Fruit fly (Drosophila melanogaster): ENCODE results near the gene MTPAP.
A peak's percentile ranks its signal among the peaks of the same experiment; 100 is the strongest.

MTPAP gene

DNA sequence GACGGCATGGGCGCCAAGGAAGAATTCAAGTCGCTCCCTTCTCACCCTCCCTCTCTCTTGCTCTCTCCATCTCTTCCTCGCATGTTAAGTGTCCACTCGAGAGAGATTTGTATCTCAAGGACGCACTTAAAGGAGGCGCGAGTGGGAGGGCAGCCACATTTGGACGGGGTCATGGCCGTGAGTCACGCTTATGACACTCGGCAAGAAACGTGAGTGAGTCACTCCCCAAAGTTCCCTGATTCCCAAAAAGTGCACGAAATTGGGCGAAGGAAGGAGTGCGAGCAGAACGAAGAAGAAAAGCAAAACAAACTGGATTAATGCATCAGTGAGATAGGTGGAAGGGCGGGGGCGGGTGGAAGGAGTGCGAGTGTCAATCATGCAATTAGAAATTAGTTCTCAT lies 28.1 kb downstream of the MTPAP start:
- TF ChIP-seq CG7045 (GFP tag; optimal IDR thresholded peaks at IDR 0.05) = no peak
- TF ChIP-seq CG14711 (tag; optimal IDR thresholded peaks at IDR 0.05) = no peak
- no peak for TF ChIP-seq CG33017 (tag; optimal IDR thresholded peaks at IDR 0.05)
- no peak for TF ChIP-seq ovo (GFP tag; optimal IDR thresholded peaks at IDR 0.05)
- TF ChIP-seq Clk (GFP tag; optimal IDR thresholded peaks at IDR 0.05) = no peak
- no peak for TF ChIP-seq CG1620 (GFP tag; optimal IDR thresholded peaks at IDR 0.05)
- no peak for TF ChIP-seq Mnt (GFP tag; optimal IDR thresholded peaks at IDR 0.05)
- TF ChIP-seq cnc (optimal IDR thresholded peaks at IDR 0.05) = no peak
- TF ChIP-seq cic (GFP tag; optimal IDR thresholded peaks at IDR 0.05) = no peak
- no peak for TF ChIP-seq bab1 (GFP tag; optimal IDR thresholded peaks at IDR 0.05)
- TF ChIP-seq CG7101 (tag; optimal IDR thresholded peaks at IDR 0.05) = no peak
- no peak for TF ChIP-seq Hr96 (GFP tag; optimal IDR thresholded peaks at IDR 0.05)
- no peak for TF ChIP-seq kay (GFP tag; ENCODE audit: borderline replicate concordance)
- TF ChIP-seq Crg-1 (GFP tag; optimal IDR thresholded peaks at IDR 0.05) = no peak

DNA sequence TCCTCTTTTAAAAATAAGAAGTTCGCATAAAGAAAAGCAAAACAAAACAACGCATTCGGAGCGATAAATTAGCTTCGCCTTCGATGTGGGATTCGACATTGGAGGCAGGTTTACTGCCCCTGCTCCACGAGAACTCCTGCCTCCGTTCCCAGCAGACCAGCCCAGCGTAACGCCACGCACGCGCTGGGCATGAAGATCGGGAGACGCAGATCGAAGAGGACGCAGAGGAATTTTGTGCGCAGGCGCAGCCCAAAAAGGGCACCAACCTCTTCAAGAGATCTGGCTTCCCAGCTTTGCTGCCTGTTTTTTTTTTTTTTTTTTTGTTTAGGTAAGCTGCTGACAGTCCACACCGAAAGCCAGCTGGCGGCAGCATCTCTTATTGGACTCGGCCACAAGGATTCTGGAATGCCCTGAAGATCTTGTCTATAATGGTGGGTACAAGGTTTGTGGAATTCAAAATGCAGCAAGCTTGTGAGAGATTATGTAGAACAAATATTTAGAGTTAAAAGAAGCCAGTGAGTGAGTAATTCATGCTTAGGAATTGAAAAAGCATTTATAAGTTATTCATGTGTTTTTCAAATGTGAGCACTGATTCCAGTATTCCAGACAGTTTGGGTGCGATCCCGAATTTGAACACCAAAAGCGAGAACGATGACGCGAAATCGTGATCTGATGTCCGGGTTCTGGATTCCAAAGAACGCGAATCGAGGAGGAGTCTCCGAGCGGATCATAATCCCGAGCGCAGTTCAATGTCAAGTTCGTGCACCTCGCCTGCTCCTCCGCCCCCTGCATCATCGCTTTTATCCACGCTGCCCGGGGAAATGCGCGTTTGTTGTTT lies 28.8 kb downstream of the MTPAP start:
- TF ChIP-seq ovo (GFP tag; optimal IDR thresholded peaks at IDR 0.05) (no peak), CG7101 (tag; optimal IDR thresholded peaks at IDR 0.05) (no peak), tj (GFP tag; optimal IDR thresholded peaks at IDR 0.05) (no peak), cnc (optimal IDR thresholded peaks at IDR 0.05) (no peak), Hr96 (GFP tag; optimal IDR thresholded peaks at IDR 0.05) (no peak), Crg-1 (GFP tag; optimal IDR thresholded peaks at IDR 0.05) (no peak), bab1 (GFP tag; optimal IDR thresholded peaks at IDR 0.05) (no peak), pad (GFP tag; optimal IDR thresholded peaks at IDR 0.05) (no peak), CG7045 (GFP tag; optimal IDR thresholded peaks at IDR 0.05) (no peak), kay (GFP tag; ENCODE audit: borderline replicate concordance) (no peak), CG14711 (tag; optimal IDR thresholded peaks at IDR 0.05) (no peak), CG5204 (GFP tag; optimal IDR thresholded peaks at IDR 0.05) (no peak), CG12768 (GFP tag; optimal IDR thresholded peaks at IDR 0.05) (no peak), CG1620 (GFP tag; optimal IDR thresholded peaks at IDR 0.05) (no peak), cic (GFP tag; optimal IDR thresholded peaks at IDR 0.05) (no peak), toe (GFP tag; optimal IDR thresholded peaks at IDR 0.05) (no peak), Clk (GFP tag; optimal IDR thresholded peaks at IDR 0.05) (no peak), Mnt (GFP tag; optimal IDR thresholded peaks at IDR 0.05) (no peak), CG11617 (GFP tag; optimal IDR thresholded peaks at IDR 0.05) (no peak), CG33017 (tag; optimal IDR thresholded peaks at IDR 0.05) (no peak)

DNA sequence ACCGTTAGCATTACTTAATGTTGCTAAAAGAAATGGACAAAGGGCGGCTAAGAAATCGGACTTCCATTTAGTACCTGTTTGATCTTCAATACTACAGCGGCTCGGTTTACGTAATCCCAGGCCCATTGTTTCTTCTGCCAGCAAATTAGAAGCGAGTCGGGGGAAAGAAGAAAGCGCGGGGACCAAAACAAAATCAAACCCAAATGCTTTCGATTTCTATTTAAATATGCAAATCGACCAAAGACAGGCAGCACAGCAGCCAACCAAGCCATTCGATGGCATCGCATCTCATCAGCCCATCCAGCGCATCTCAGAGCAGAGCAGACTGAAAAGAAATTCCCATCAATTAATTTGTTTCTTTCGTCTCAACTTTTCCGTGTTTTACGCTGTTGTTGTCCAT lies 36.6 kb downstream of the MTPAP start:
- TF ChIP-seq Hr96 (GFP tag; optimal IDR thresholded peaks at IDR 0.05) = no peak
- no peak for TF ChIP-seq cnc (optimal IDR thresholded peaks at IDR 0.05)
- no peak for TF ChIP-seq Crg-1 (GFP tag; optimal IDR thresholded peaks at IDR 0.05)

DNA sequence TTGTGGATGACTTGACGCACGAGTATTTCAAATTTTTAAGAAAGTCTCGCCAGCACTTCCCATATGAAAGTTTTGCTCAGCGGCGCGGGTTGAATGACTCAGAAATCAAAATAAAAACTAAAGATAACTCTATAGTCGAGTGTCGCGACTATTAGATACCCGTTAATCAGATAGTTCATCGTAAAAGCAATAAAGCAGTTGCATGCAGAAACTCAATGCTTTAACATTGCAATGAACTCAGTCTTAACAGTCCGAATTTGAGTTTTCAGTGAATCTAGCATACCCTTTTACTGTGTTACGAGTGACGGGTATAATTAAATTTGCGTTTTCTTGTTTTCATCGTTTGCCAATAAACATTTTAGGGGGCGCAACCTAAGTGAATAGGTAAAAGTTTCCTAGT lies 37.9 kb downstream of the MTPAP start:
- TF ChIP-seq CG5204 (GFP tag; optimal IDR thresholded peaks at IDR 0.05) (no peak), kay (GFP tag; ENCODE audit: borderline replicate concordance) (no peak), Hr96 (GFP tag; optimal IDR thresholded peaks at IDR 0.05) (no peak), pad (GFP tag; optimal IDR thresholded peaks at IDR 0.05) (no peak), CG33017 (tag; optimal IDR thresholded peaks at IDR 0.05) (no peak), tj (GFP tag; optimal IDR thresholded peaks at IDR 0.05) (no peak)

DNA sequence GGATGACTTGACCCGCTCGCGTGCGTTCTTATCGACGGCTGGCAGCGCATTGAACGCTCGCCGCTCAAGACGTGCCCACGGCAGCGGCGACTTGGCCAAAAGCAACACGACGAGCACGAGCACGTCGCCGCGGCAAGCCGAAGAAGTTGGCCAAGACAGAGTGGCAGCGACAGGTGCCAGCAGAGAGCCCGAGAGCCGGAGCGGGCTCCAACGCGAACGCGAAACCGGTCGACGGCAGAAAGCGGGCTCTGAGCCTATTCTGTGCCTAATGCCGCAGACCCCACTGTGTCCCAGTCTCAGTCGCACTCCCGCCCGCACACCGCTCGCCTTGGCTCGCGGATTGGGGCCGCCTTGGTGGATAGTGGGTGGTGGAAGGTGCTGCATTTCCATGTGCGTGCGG lies 40.7 kb downstream of the MTPAP start:
- TF ChIP-seq bab1 (GFP tag; optimal IDR thresholded peaks at IDR 0.05) (peak; percentile 29), pad (GFP tag; optimal IDR thresholded peaks at IDR 0.05) (no peak)

DNA sequence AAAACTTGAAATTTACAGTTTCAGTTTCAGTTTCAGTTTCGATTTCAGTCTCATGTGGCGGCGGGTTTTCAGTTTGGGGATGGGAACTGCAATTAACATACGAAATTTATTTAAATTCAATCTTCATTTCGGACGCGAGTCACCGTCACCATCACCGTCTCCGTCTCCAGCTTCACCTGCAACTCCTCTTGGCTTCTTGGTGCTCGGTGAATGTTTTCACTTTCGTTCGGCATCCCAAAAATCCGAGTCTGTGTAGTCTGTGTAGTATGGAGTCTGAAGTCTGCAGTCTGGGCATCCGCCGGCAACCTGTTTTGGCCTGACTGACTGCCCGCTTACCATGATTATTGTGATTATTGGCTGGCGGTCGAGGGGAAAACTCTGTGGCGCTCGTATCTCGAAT lies 45.2 kb downstream of the MTPAP start:
- TF ChIP-seq Mnt (GFP tag; optimal IDR thresholded peaks at IDR 0.05) (no peak), bab1 (GFP tag; optimal IDR thresholded peaks at IDR 0.05) (no peak), CG33017 (tag; optimal IDR thresholded peaks at IDR 0.05) (no peak), CG7101 (tag; optimal IDR thresholded peaks at IDR 0.05) (no peak), toe (GFP tag; optimal IDR thresholded peaks at IDR 0.05) (no peak), CG11617 (GFP tag; optimal IDR thresholded peaks at IDR 0.05) (no peak), CG1620 (GFP tag; optimal IDR thresholded peaks at IDR 0.05) (no peak), cic (GFP tag; optimal IDR thresholded peaks at IDR 0.05) (no peak), kay (GFP tag; ENCODE audit: borderline replicate concordance) (no peak), tj (GFP tag; optimal IDR thresholded peaks at IDR 0.05) (no peak), CG7045 (GFP tag; optimal IDR thresholded peaks at IDR 0.05) (no peak), ovo (GFP tag; optimal IDR thresholded peaks at IDR 0.05) (no peak), Clk (GFP tag; optimal IDR thresholded peaks at IDR 0.05) (no peak), CG12768 (GFP tag; optimal IDR thresholded peaks at IDR 0.05) (no peak), CG5204 (GFP tag; optimal IDR thresholded peaks at IDR 0.05) (no peak), Crg-1 (GFP tag; optimal IDR thresholded peaks at IDR 0.05) (no peak), CG14711 (tag; optimal IDR thresholded peaks at IDR 0.05) (no peak)

DNA sequence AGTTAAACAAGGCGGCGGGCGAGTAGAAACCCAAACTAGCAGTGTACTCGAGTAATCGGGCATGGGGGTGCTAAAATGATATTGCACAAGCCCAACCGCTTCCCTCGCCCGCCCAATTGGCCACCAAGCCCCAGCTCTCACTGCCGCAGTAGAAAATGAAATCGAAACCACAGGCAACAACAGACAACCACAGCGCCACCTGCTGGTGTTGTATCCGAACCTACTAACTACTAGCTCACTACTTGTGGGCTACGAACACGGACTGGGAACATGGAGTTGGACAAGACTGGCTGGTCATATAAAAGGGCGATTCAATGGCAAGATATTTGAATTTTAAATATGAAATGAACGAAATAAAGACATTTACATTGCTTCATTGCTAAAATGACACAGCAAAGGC lies 49.2 kb downstream of the MTPAP start:
- TF ChIP-seq bab1 (GFP tag; optimal IDR thresholded peaks at IDR 0.05) (no peak), CG7101 (tag; optimal IDR thresholded peaks at IDR 0.05) (no peak), CG11617 (GFP tag; optimal IDR thresholded peaks at IDR 0.05) (no peak), toe (GFP tag; optimal IDR thresholded peaks at IDR 0.05) (no peak), kay (GFP tag; ENCODE audit: borderline replicate concordance) (no peak), Mnt (GFP tag; optimal IDR thresholded peaks at IDR 0.05) (no peak), CG5204 (GFP tag; optimal IDR thresholded peaks at IDR 0.05) (no peak), CG1620 (GFP tag; optimal IDR thresholded peaks at IDR 0.05) (no peak), CG7045 (GFP tag; optimal IDR thresholded peaks at IDR 0.05) (no peak), Crg-1 (GFP tag; optimal IDR thresholded peaks at IDR 0.05) (no peak), CG33017 (tag; optimal IDR thresholded peaks at IDR 0.05) (no peak), Clk (GFP tag; optimal IDR thresholded peaks at IDR 0.05) (no peak), ovo (GFP tag; optimal IDR thresholded peaks at IDR 0.05) (no peak), pad (GFP tag; optimal IDR thresholded peaks at IDR 0.05) (no peak)

Data from whole organism, adult.